Fruit fly (Drosophila melanogaster): ENCODE results near the gene CG42394.

CG42394 gene

DNA sequence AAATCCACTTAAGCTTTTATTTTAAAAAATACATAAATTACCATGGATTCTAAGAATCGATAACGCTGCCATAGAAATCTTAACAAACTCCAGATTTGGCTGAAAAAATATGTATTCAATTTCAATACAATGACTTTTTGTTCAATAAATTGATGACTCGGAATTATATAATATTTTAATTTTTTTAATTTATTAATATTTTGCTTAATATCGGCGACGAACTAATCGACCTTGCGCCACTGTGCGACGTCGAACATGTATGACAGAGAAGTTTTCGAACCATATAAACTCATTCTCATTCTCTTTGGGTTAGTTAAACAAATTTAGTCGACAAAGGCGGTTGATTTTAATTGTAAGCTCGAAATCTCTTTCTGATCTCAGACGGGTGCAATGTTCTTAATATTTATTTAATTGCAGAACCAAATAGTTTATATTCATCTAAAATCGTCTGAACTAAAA lies at the start of gene CG42394 (continued):
- TF ChIP-seq Vsx1 (GFP tag; optimal IDR thresholded peaks at IDR 0.05) (peak; percentile 94), Ssrp (tag; optimal IDR thresholded peaks at IDR 0.05) (peak; percentile 96), unc-4 (GFP tag; IDR thresholded peaks at IDR 0.05; ENCODE audit: partially characterized antibody) (0 out of 2 replicates have a peak, but pooled peaks have one; percentile 18), ranshi (GFP tag; IDR thresholded peaks at IDR 0.05) (peak; percentile 96), NC2α (GFP tag; optimal IDR thresholded peaks at IDR 0.05) (peak; percentile 15), CG5245 (GFP tag; optimal IDR thresholded peaks at IDR 0.05) (peak; percentile 86), NK7.1 (GFP tag; optimal IDR thresholded peaks at IDR 0.05) (peak; percentile 56), MTF-1 (GFP tag; optimal IDR thresholded peaks at IDR 0.05; ENCODE audit: borderline replicate concordance) (peak; percentile 91), luna (GFP tag; optimal IDR thresholded peaks at IDR 0.05) (no peak), GATAe (GFP tag; conservative IDR thresholded peaks at IDR 0.05) (peak; percentile 71), pfk (GFP tag; optimal IDR thresholded peaks at IDR 0.05) (peak; percentile 30), gt (GFP tag; IDR thresholded peaks at IDR 0.05) (peak; percentile 74), salm (tag; optimal IDR thresholded peaks at IDR 0.05) (peak; percentile 83), Mad (GFP tag; optimal IDR thresholded peaks at IDR 0.05) (peak; percentile 75), Ets97D (GFP tag; optimal IDR thresholded peaks at IDR 0.05) (peak; percentile 40), wor (GFP tag; IDR thresholded peaks at IDR 0.05) (peak; percentile 89), Hand (GFP tag; optimal IDR thresholded peaks at IDR 0.05) (peak; percentile 92), HmgZ (tag; optimal IDR thresholded peaks at IDR 0.05) (peak; percentile 89), D19A (tag; optimal IDR thresholded peaks at IDR 0.05) (peak; percentile 96), CG6765 (GFP tag; optimal IDR thresholded peaks at IDR 0.05) (peak; percentile 92), stwl (tag; optimal IDR thresholded peaks at IDR 0.05) (peak; percentile 56), CG2202 (tag; optimal IDR thresholded peaks at IDR 0.05) (peak; percentile 90), CG5180 (GFP tag; optimal IDR thresholded peaks at IDR 0.05) (peak; percentile 100), CG10274 (GFP tag; optimal IDR thresholded peaks at IDR 0.05) (peak; percentile 78), NC2β (GFP tag; optimal IDR thresholded peaks at IDR 0.05) (peak; percentile 68), Tbp (GFP tag; optimal IDR thresholded peaks at IDR 0.05) (no peak), disco-r (GFP tag; optimal IDR thresholded peaks at IDR 0.05) (peak; percentile 28), Oaz (GFP tag; IDR thresholded peaks at IDR 0.05) (peak; percentile 78), CG8944 (GFP tag; optimal IDR thresholded peaks at IDR 0.05) (peak; percentile 16), NFAT (GFP tag; IDR thresholded peaks at IDR 0.05) (peak; percentile 89), CG15269 (tag; optimal IDR thresholded peaks at IDR 0.05) (peak; percentile 94), CG16863 (GFP tag; optimal IDR thresholded peaks at IDR 0.05) (peak; percentile 62), CG8388 (GFP tag; optimal IDR thresholded peaks at IDR 0.05) (peak; percentile 91), CG7839 (tag; optimal IDR thresholded peaks at IDR 0.05) (peak; percentile 98), CG12942 (GFP tag; optimal IDR thresholded peaks at IDR 0.05) (peak; percentile 87), CG2875 (GFP tag; optimal IDR thresholded peaks at IDR 0.05) (peak; percentile 95), ftz-f1 (GFP tag; optimal IDR thresholded peaks at IDR 0.05) (no peak), sima (GFP tag; optimal IDR thresholded peaks at IDR 0.05) (no peak), odd (GFP tag; optimal IDR thresholded peaks at IDR 0.05) (peak; percentile 93), hbn (GFP tag; IDR thresholded peaks at IDR 0.05; ENCODE audit: partially characterized antibody) (no peak), CG8290 (GFP tag; optimal IDR thresholded peaks at IDR 0.05) (peak; percentile 87), CG8290 (tag; optimal IDR thresholded peaks at IDR 0.05) (peak in 1 of 2 experiments; percentile 41), HLH3B (GFP tag; IDR thresholded peaks at IDR 0.05) (peak; percentile 93), Trl (optimal IDR thresholded peaks at IDR 0.05) (no peak), Trl (GFP tag; optimal IDR thresholded peaks at IDR 0.05) (peak; percentile 70), CG2199 (GFP tag; IDR thresholded peaks at IDR 0.05) (peak; percentile 88; the same call in 2 of the 3 replicates), zen2 (GFP tag; IDR thresholded peaks at IDR 0.05; ENCODE audit: partially characterized antibody) (no peak), CG30431 (GFP tag; optimal IDR thresholded peaks at IDR 0.05) (peak; percentile 90), emc (GFP tag; optimal IDR thresholded peaks at IDR 0.05) (peak; percentile 18), oc (tag; optimal IDR thresholded peaks at IDR 0.05) (peak; percentile 92), run (tag; optimal IDR thresholded peaks at IDR 0.05) (peak; percentile 80)

All from whole organism, embryonic.